Worm (Caenorhabditis elegans) whole organism, mixed stage, embryonic: Measurements from ENCODE around the gene T08B1.1.

Experiments used
- blmp-1 ChIP-seq: fragments of 150-350 bp; optimal IDR thresholded peaks from 2 replicates; lab custom pipeline; 2014; ENCODE audit warnings: missing biosample characterization, missing genetic modification characterization
- hlh-1 ChIP-seq: fragments of 150-350 bp; optimal IDR thresholded peaks from 2 replicates; lab custom pipeline; 2014; ENCODE audit warnings: missing biosample characterization, missing genetic modification reagents, missing genetic modification characterization
- lin-13 ChIP-seq: fragments of 150-350 bp; optimal IDR thresholded peaks from 2 replicates; lab custom pipeline; 2014; ENCODE audit warnings: missing biosample characterization, missing genetic modification characterization
- sem-2 ChIP-seq: fragments of 200-800 bp; sonication (Bioruptor generic); optimal IDR thresholded peaks from 2 replicates; lab custom pipeline; 2018; ENCODE audit warnings: mild to moderate bottlenecking, missing genetic modification characterization, missing compliant biosample characterization
- unc-62 ChIP-seq: fragments of 150-350 bp; optimal IDR thresholded peaks from 2 replicates; lab custom pipeline; 2014; ENCODE audit warnings: missing biosample characterization, missing genetic modification reagents, missing genetic modification characterization
- zip-8 ChIP-seq: fragments of 150-350 bp; optimal IDR thresholded peaks from 2 replicates; lab custom pipeline; 2014; ENCODE audit warnings: missing biosample characterization, missing genetic modification characterization

DNA sequence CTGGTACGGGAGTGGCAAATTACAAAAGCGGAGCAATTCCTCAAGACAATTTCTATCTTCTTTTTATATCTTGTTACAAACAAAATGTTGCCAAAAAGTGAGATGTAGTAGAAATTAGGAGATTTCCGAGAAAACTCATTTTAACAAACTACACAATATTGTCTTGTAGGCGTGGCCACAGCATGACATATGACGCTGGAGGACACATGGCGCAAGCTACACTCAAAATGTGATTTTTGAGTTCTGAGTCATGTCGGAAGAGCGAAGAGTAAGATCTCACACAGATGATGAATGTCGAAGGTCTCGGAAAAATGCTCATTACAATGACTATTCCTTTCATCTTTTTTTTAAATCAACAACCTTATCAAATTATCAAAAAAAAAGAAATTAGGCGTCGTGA, 25.4 kb downstream of the T08B1.1 start, which contains the start of gene Y40B10B.1:
- TF ChIP-seq zip-8 (tag; lab: Kevin White, UChicago) (no peak), sem-2 (GFP tag; lab: Kevin White, UChicago) (no peak), lin-13 (no peak), hlh-1 (tag; lab: Kevin White, UChicago) (no peak), blmp-1 (tag; lab: Kevin White, UChicago) (no peak), unc-62 (GFP tag; lab: Kevin White, UChicago) (no peak)
